Fruit fly (Drosophila melanogaster): ENCODE data around the gene CG14384.

The CG14384 gene

DNA sequence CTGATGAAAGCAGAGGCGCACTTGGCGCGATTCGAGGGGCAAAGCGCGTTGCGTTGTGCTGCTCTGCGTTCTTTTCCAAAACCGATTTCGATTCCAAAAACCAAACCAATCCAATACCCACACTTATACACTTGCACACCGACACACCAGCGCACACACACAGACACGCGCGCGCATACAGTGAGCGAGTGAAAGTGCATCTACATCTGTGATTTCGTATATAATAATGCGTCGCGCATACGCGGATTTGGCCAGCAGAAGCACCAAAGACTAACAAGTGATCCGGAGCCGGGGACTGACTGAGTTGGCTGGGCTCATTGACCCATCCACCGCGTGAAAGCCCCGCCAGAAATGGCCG, 30.7 kb upstream of the CG14384 start:
- peak; percentile 42 for TF ChIP-seq CG6854 (GFP tag; optimal IDR thresholded peaks at IDR 0.05)
- no peak for TF ChIP-seq CG7368 (GFP tag; optimal IDR thresholded peaks at IDR 0.05)
- TF ChIP-seq ss (GFP tag; optimal IDR thresholded peaks at IDR 0.05) = no peak

DNA sequence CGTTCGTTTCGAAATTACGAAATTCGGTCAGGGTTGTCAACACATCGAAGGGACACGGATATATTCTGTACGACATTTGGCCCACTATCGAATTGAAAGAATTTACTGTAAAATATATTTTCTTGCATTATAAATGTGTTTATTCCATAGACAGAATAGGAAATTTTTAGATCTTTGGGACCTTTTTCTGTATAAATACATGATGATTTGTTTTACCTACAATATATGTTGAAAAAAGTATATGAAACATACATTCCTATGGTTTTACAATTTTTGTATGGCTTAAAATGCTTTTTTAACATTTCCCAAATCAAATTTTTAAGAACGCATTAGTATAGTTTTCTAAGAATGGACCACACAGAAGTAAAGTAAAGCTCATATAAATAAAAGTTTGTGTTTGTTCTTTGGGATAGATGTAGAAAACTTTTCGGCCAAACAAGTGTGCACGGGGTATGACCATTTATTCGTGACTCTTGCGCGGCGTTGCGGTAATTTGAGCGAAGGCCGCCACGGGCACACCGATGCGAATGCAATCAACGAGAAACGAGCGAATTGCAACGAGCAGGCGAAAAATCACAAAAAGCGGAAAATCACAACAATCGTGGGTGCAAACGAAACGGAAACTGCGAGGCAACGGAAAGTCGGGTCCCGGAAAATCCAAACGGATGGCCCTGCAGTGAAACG, 30.2 kb upstream of the CG14384 start, which contains the start of the genes CG17327, CG44194 and CG7518:
TSS of gene CG17327 (minus strand) at position 177 of the 684 bp plus-strand sequence.
TSS of gene CG44194 (minus strand) at position 177 of the 684 bp plus-strand sequence.
TSS of gene CG7518 (plus strand) at position 540 of the 684 bp plus-strand sequence.
- TF ChIP-seq Eip78C (GFP tag) = no peak
- peak; percentile 27 for TF ChIP-seq esn (GFP tag; optimal IDR thresholded peaks at IDR 0.05)
- TF ChIP-seq Ets96B (tag; optimal IDR thresholded peaks at IDR 0.05) = no peak
- no peak for TF ChIP-seq pdm3 (GFP tag; optimal IDR thresholded peaks at IDR 0.05)
- no peak for TF ChIP-seq OdsH (GFP tag; optimal IDR thresholded peaks at IDR 0.05)
- no peak for TF ChIP-seq net (GFP tag; optimal IDR thresholded peaks at IDR 0.05)
- no peak for TF ChIP-seq dac (GFP tag; optimal IDR thresholded peaks at IDR 0.05)
- no peak for TF ChIP-seq dsx (GFP tag; optimal IDR thresholded peaks at IDR 0.05; ENCODE audit: poor library complexity, severe bottlenecking)
- no peak for TF ChIP-seq CG10669 (GFP tag; optimal IDR thresholded peaks at IDR 0.05)
- TF ChIP-seq CG31627 (GFP tag; optimal IDR thresholded peaks at IDR 0.05) = peak; percentile 1
- no peak for TF ChIP-seq CG6854 (GFP tag; optimal IDR thresholded peaks at IDR 0.05)
- TF ChIP-seq CG6792 (GFP tag; optimal IDR thresholded peaks at IDR 0.05) = no peak
- no peak for TF ChIP-seq lz (GFP tag; optimal IDR thresholded peaks at IDR 0.05)
- peak; percentile 25 for TF ChIP-seq CG3032 (tag; optimal IDR thresholded peaks at IDR 0.05)
- no peak for TF ChIP-seq CG7368 (GFP tag; optimal IDR thresholded peaks at IDR 0.05)
- TF ChIP-seq cyc (GFP tag; optimal IDR thresholded peaks at IDR 0.05) = peak; percentile 22
- no peak for TF ChIP-seq Hr39 (GFP tag; optimal IDR thresholded peaks at IDR 0.05)

DNA sequence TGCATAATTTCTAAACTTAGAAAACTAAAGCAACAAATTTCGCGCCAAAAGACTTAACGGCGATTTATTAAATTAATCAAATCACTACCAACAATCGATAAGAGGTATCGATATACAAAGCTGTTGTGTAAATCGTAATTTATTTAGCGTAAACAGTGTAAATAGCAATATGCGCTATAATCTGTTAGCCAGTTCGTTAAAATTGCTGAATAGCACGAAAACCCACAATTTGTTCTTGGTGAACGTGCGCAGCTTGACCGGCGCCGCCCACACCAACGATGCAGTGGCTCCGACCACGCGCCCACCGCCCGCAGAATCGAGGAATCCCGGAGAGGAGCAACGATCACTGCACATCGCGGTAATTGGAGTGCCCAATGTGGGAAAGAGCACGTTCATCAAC, 28.0 kb upstream of the CG14384 start, which contains the start of gene CG7488:
TSS of gene CG7488 (plus strand) at position 99 of the 400 bp plus-strand sequence.
- TF ChIP-seq Gug (GFP tag; IDR thresholded peaks at IDR 0.05) = no peak
- no peak for TF ChIP-seq lz (GFP tag; optimal IDR thresholded peaks at IDR 0.05)
- no peak for TF ChIP-seq Eip78C (GFP tag)
- no peak for TF ChIP-seq eg (GFP tag; IDR thresholded peaks at IDR 0.05)
- no peak for TF ChIP-seq Sox102F (GFP tag; optimal IDR thresholded peaks at IDR 0.05)
- TF ChIP-seq fkh (GFP tag; optimal IDR thresholded peaks at IDR 0.05) = no peak
- TF ChIP-seq Eip75B (GFP tag; optimal IDR thresholded peaks at IDR 0.05) = no peak
- TF ChIP-seq CG6808 (GFP tag; optimal IDR thresholded peaks at IDR 0.05) = no peak
- TF ChIP-seq CG9139 (GFP tag; optimal IDR thresholded peaks at IDR 0.05) = no peak
- no peak for TF ChIP-seq CG6276 (GFP tag; optimal IDR thresholded peaks at IDR 0.05)
- TF ChIP-seq Smox (GFP tag; optimal IDR thresholded peaks at IDR 0.05) = no peak
- no peak for TF ChIP-seq net (GFP tag; optimal IDR thresholded peaks at IDR 0.05)

dm6 chr3R:12995047-12995446, 27.5 kb upstream of the CG14384 start, which contains the start of gene yellow-f2:
Gene yellow-f2 (minus strand): TSS chr3R:12995147.
- TF ChIP-seq pdm3 (GFP tag; optimal IDR thresholded peaks at IDR 0.05) (no peak), CG11902 (GFP tag; optimal IDR thresholded peaks at IDR 0.05) (no peak), CG6276 (GFP tag; optimal IDR thresholded peaks at IDR 0.05) (no peak), CG8632 (GFP tag; optimal IDR thresholded peaks at IDR 0.05) (no peak), Met (GFP tag; optimal IDR thresholded peaks at IDR 0.05) (no peak), achi (GFP tag; optimal IDR thresholded peaks at IDR 0.05) (no peak), Sox15 (GFP tag; optimal IDR thresholded peaks at IDR 0.05) (no peak), Eip93F (GFP tag; optimal IDR thresholded peaks at IDR 0.05) (no peak), eg (GFP tag; IDR thresholded peaks at IDR 0.05) (no peak), topi (GFP tag; optimal IDR thresholded peaks at IDR 0.05) (no peak), CG10669 (GFP tag; optimal IDR thresholded peaks at IDR 0.05) (no peak), CG1621 (tag; optimal IDR thresholded peaks at IDR 0.05) (no peak), Hr38 (GFP tag; optimal IDR thresholded peaks at IDR 0.05) (no peak), Smox (GFP tag; optimal IDR thresholded peaks at IDR 0.05) (no peak)
